Worm (Caenorhabditis elegans): ENCODE data around the gene F59E12.9.

F59E12.9 gene

ce11 chrII:5599326-5600044 is 47.4 kb downstream of the F59E12.9 start, which contains the start of gene C17G10.10 (continued):
- TF ChIP-seq aly-2 (tag; optimal IDR thresholded peaks at IDR 0.05) (no peak), fkh-2 (tag; optimal IDR thresholded peaks at IDR 0.05) (no peak), tbx-2 (tag; optimal IDR thresholded peaks at IDR 0.05) (peak; percentile 33), elt-2 (tag; optimal IDR thresholded peaks at IDR 0.05) (peak; percentile 83), nhr-28 (tag; optimal IDR thresholded peaks at IDR 0.05) (peak; percentile 30), fos-1 (tag; optimal IDR thresholded peaks at IDR 0.05) (no peak), ztf-4 (tag; optimal IDR thresholded peaks at IDR 0.05) (no peak), eor-1 (tag; optimal IDR thresholded peaks at IDR 0.05) (no peak), nfya-1 (tag; optimal IDR thresholded peaks at IDR 0.05; ENCODE audit: insufficient read depth) (peak; percentile 75), lin-15B (tag; optimal IDR thresholded peaks at IDR 0.05) (peak; percentile 60), egl-5 (tag; optimal IDR thresholded peaks at IDR 0.05) (peak; percentile 54), sea-2 (GFP tag; optimal IDR thresholded peaks at IDR 0.05) (no peak), unc-39 (tag; optimal IDR thresholded peaks at IDR 0.05) (no peak), ceh-16 (tag; optimal IDR thresholded peaks at IDR 0.05) (no peak)

ce11 chrII:5596247-5596646 is 50.6 kb downstream of the F59E12.9 start, which contains the start of gene C17G10.1:
TSS of gene C17G10.1 (plus strand) at chrII:5596547.
- TF ChIP-seq nhr-23 (tag; optimal IDR thresholded peaks at IDR 0.05) (no peak), ceh-82 (tag; optimal IDR thresholded peaks at IDR 0.05) (no peak), pha-4 (tag; optimal IDR thresholded peaks at IDR 0.05) (no peak), aly-2 (tag; optimal IDR thresholded peaks at IDR 0.05) (no peak)

ce11 chrII:5594210-5594764 is 52.6 kb downstream of the F59E12.9 start, which contains the start of gene ttc-4:
TSS of gene ttc-4 (plus strand) at chrII:5594714.
- TF ChIP-seq ztf-4 (tag; optimal IDR thresholded peaks at IDR 0.05) (no peak), snpc-4 (tag; optimal IDR thresholded peaks at IDR 0.05) (peak; percentile 75), elt-1 (tag; optimal IDR thresholded peaks at IDR 0.05) (no peak), nhr-67 (tag; optimal IDR thresholded peaks at IDR 0.05) (no peak), lin-15B (tag; optimal IDR thresholded peaks at IDR 0.05) (peak; percentile 65), ceh-28 (tag; optimal IDR thresholded peaks at IDR 0.05) (no peak), elt-2 (tag; optimal IDR thresholded peaks at IDR 0.05) (peak; percentile 39), elt-3 (tag; optimal IDR thresholded peaks at IDR 0.05) (no peak), egl-5 (tag; optimal IDR thresholded peaks at IDR 0.05) (no peak), sea-2 (GFP tag; optimal IDR thresholded peaks at IDR 0.05) (no peak), skn-1 (tag; optimal IDR thresholded peaks at IDR 0.05) (no peak), nhr-12 (tag; optimal IDR thresholded peaks at IDR 0.05) (no peak), egl-27 (tag; optimal IDR thresholded peaks at IDR 0.05) (no peak), pha-4 (tag; optimal IDR thresholded peaks at IDR 0.05) (peak; percentile 71), lsy-12 (tag; optimal IDR thresholded peaks at IDR 0.05) (no peak), daf-12 (tag; optimal IDR thresholded peaks at IDR 0.05) (no peak), lin-39 (tag; optimal IDR thresholded peaks at IDR 0.05) (no peak), pqm-1 (tag; optimal IDR thresholded peaks at IDR 0.05) (peak; percentile 51), ztf-11 (tag; optimal IDR thresholded peaks at IDR 0.05) (no peak), nhr-43 (tag; optimal IDR thresholded peaks at IDR 0.05; ENCODE audit: poor library complexity, severe bottlenecking) (no peak), ceh-82 (tag; optimal IDR thresholded peaks at IDR 0.05) (no peak), nhr-23 (tag; optimal IDR thresholded peaks at IDR 0.05) (peak; percentile 38), eor-1 (tag; optimal IDR thresholded peaks at IDR 0.05) (no peak), tbx-2 (tag; optimal IDR thresholded peaks at IDR 0.05) (no peak), unc-39 (tag; optimal IDR thresholded peaks at IDR 0.05) (no peak), ceh-9 (tag; optimal IDR thresholded peaks at IDR 0.05) (no peak), nfya-1 (tag; optimal IDR thresholded peaks at IDR 0.05; ENCODE audit: insufficient read depth) (peak; percentile 58), nhr-25 (tag; optimal IDR thresholded peaks at IDR 0.05) (no peak), mml-1 (tag; optimal IDR thresholded peaks at IDR 0.05) (no peak), R02D3.7 (tag; optimal IDR thresholded peaks at IDR 0.05) (no peak), jun-1 (tag; optimal IDR thresholded peaks at IDR 0.05) (no peak), nhr-76 (tag; optimal IDR thresholded peaks at IDR 0.05) (no peak), fos-1 (tag; optimal IDR thresholded peaks at IDR 0.05) (no peak), unc-62 (GFP tag; optimal IDR thresholded peaks at IDR 0.05) (no peak), ZK546.5 (tag; optimal IDR thresholded peaks at IDR 0.05) (no peak), nhr-28 (tag; optimal IDR thresholded peaks at IDR 0.05) (no peak), nhr-11 (tag; optimal IDR thresholded peaks at IDR 0.05) (no peak), fkh-2 (tag; optimal IDR thresholded peaks at IDR 0.05) (no peak), nhr-77 (tag; optimal IDR thresholded peaks at IDR 0.05) (no peak), nhr-237 (tag; optimal IDR thresholded peaks at IDR 0.05) (no peak)

All from whole organism, L3 larva.